Fruit fly (Drosophila melanogaster) S2 (cell line): Measurements from ENCODE around the gene CG6574.

Source experiments
- CG8478 ChIP-seq: fragments of >200 bp; optimal IDR thresholded peaks from 2 replicates; lab custom pipeline; 2018
- CTCF ChIP-seq, 2 experiments: fragments of >200 bp; optimal IDR thresholded peaks; 2 replicates each; lab custom pipeline; 2018

DNA sequence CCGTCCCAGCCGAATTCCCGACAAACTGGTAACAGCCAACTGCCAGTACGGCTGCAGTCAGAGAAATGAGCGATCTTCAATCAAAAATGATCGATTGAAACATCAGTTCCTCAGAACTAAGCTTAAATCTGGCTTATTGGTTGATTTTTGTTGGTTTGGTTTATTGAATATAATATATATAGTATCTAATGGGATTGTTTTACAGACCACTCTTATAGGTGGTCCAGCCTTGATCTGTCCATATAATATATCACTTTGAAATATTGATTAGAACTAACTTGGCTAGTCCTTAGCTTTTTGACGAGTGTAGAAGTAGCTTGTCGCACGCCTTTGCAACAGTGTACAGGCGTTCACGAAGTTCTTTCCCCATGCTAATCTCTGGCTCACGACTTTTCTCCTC, 20.4 kb downstream of the CG6574 start:
- TF ChIP-seq CG8478 (no peak), CTCF (optimal IDR thresholded peaks at IDR 0.05; lab: Kevin White, UChicago) (no peak)
